Fruit fly (Drosophila melanogaster): ENCODE measurements around the gene CecC.

Gene CecC

DNA sequence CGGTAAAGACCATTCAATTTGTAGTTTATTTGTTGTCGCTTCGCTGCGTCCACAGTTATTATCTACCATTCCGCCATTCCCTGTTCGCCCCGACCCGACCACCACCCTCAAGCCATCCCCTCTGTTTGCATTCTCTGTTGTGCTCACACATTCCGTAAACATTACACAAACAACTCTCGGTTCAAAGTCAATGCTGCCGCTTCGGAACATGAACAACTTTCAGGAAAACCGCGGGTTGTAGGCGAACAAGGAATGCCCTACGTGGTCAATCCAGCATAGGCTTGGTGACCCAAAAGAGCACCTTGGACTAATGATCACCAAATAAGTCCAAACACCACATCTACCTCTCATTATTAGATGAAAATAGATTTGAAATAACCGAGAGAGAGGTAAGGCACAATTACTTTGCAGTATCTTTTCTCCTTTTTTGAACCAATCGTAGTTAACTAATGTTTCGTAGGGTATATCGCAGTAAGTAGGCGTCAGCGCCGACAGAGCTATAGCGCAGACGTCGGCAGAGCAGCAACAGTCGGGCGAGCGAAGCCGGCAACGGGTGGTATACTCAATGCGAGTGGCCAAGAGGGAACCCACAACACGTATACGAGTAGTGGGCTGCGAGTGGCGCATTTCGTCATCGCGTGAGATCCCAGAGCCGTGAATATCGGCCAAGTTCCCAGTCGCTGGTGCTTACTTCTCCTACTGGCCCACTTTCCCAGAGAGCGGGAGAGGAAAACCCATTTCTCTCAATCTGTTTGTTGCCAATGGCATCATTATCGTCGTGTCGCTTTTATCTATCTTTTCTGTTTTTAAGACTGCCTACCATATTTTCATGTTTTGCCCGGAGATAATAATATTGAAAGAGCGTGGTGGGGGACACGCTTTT is 12.9 kb upstream of the CecC start:
- TF ChIP-seq usp (GFP tag; optimal IDR thresholded peaks at IDR 0.05) (no peak), brk (GFP tag; optimal IDR thresholded peaks at IDR 0.05) (no peak), Hr83 (GFP tag; optimal IDR thresholded peaks at IDR 0.05; ENCODE audit: poor library complexity, severe bottlenecking) (no peak), lola (GFP tag; optimal IDR thresholded peaks at IDR 0.05) (no peak), dsf (GFP tag; optimal IDR thresholded peaks at IDR 0.05; ENCODE audit: borderline replicate concordance) (no peak), Vsx2 (GFP tag; optimal IDR thresholded peaks at IDR 0.05; ENCODE audit: partially characterized antibody) (no peak), pan (optimal IDR thresholded peaks at IDR 0.05) (no peak), OdsH (GFP tag; optimal IDR thresholded peaks at IDR 0.05) (peak; percentile 43), h (GFP tag; optimal IDR thresholded peaks at IDR 0.05) (peak; percentile 75), Myc (optimal IDR thresholded peaks at IDR 0.05) (no peak), ey (GFP tag; optimal IDR thresholded peaks at IDR 0.05) (peak; percentile 55), Mio (GFP tag; optimal IDR thresholded peaks at IDR 0.05) (no peak), Hnf4 (GFP tag; optimal IDR thresholded peaks at IDR 0.05) (no peak), Jra (GFP tag; optimal IDR thresholded peaks at IDR 0.05) (no peak), GATAd (GFP tag; optimal IDR thresholded peaks at IDR 0.05) (no peak), sage (GFP tag; optimal IDR thresholded peaks at IDR 0.05) (no peak), tai (GFP tag; optimal IDR thresholded peaks at IDR 0.05) (no peak), woc (GFP tag; optimal IDR thresholded peaks at IDR 0.05) (peak; percentile 34), rgr (GFP tag; optimal IDR thresholded peaks at IDR 0.05) (peak; percentile 36), psq (GFP tag; optimal IDR thresholded peaks at IDR 0.05) (peak; percentile 43), CrebA (GFP tag; optimal IDR thresholded peaks at IDR 0.05; ENCODE audit: borderline replicate concordance) (no peak), jim (GFP tag; optimal IDR thresholded peaks at IDR 0.05) (no peak), Dfd (GFP tag; optimal IDR thresholded peaks at IDR 0.05) (no peak), foxo (GFP tag; optimal IDR thresholded peaks at IDR 0.05) (peak; percentile 5 to 74), Abd-B (GFP tag; optimal IDR thresholded peaks at IDR 0.05) (no peak), br (GFP tag; optimal IDR thresholded peaks at IDR 0.05) (peak; percentile 61), sv (GFP tag; optimal IDR thresholded peaks at IDR 0.05) (peak; percentile 86), dl (GFP tag; optimal IDR thresholded peaks at IDR 0.05; ENCODE audit: insufficient read depth in 1 of 2, partially characterized antibody in 2 of 2) (no peak), Sp1 (GFP tag; optimal IDR thresholded peaks at IDR 0.05) (peak; percentile 23), fru (GFP tag; optimal IDR thresholded peaks at IDR 0.05) (peak; percentile 90), dmrt93B (GFP tag; optimal IDR thresholded peaks at IDR 0.05) (peak; percentile 40), Rel (GFP tag; optimal IDR thresholded peaks at IDR 0.05) (no peak), Rel (tag; optimal IDR thresholded peaks at IDR 0.05) (no peak), Dif (GFP tag; optimal IDR thresholded peaks at IDR 0.05; ENCODE audit: partially characterized antibody) (no peak), HLH106 (tag; optimal IDR thresholded peaks at IDR 0.05) (peak; percentile 56), Hr78 (GFP tag; optimal IDR thresholded peaks at IDR 0.05) (no peak), CG32264 (GFP tag; optimal IDR thresholded peaks at IDR 0.05) (peak; percentile 23), CG9705 (GFP tag; optimal IDR thresholded peaks at IDR 0.05) (no peak), N (GFP tag; optimal IDR thresholded peaks at IDR 0.05) (no peak)

DNA sequence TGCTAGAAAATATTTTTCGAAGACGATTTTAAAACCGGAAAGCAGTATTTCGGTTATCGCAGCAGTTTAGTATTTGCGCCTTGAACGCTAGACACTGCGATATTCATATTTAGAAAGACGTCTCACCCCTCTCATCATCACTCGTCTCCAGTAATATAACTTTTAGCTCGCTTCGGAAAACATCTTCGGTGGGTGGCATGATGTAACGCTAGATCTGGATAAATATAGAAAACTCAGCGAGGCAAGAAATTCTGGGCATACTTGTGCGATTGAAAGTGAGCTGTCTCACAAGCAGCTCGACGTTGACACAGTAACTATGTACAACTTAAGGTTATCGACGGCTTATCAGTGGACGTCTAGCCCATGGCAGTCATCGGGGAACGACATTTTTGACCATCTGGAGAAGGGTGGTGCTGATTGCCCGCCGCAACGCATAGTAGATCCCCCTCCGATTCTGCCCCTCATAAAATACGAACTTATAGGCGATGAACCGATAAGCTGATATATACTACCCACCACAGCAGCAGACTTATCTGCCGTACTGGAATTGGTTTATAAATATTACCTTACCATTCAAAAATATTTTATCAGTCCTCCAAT is 12.2 kb upstream of the CecC start:
- TF ChIP-seq tai (GFP tag; optimal IDR thresholded peaks at IDR 0.05) (no peak), Rel (GFP tag; optimal IDR thresholded peaks at IDR 0.05) (no peak), Rel (tag; optimal IDR thresholded peaks at IDR 0.05) (peak; percentile 51), CrebA (GFP tag; optimal IDR thresholded peaks at IDR 0.05; ENCODE audit: borderline replicate concordance) (no peak)
